Worm (Caenorhabditis elegans) whole organism, late embryonic: ENCODE measurements around the gene Y47D3A.31.

Experiments
- ceh-9 ChIP-seq: sonication (generic microtip); optimal IDR thresholded peaks from 2 replicates; lab custom pipeline; 2016; ENCODE audit warnings: mild to moderate bottlenecking, missing genetic modification characterization, inconsistent platforms, missing compliant biosample characterization
- fkh-10 ChIP-seq: fragments of 150-350 bp; optimal IDR thresholded peaks from 2 replicates; lab custom pipeline; 2014; ENCODE audit warnings: missing biosample characterization, missing genetic modification reagents, missing genetic modification characterization
- lin-11 ChIP-seq: fragments of 200-800 bp; sonication (Bioruptor generic); optimal IDR thresholded peaks from 2 replicates; lab custom pipeline; 2018; ENCODE audit warnings: mild to moderate bottlenecking, missing genetic modification characterization, missing compliant biosample characterization
- pax-1 ChIP-seq: fragments of 150-350 bp; optimal IDR thresholded peaks from 2 replicates; lab custom pipeline; 2014; ENCODE audit warnings: missing biosample characterization, missing genetic modification characterization
- pha-4 ChIP-seq: fragments of 150-350 bp; optimal IDR thresholded peaks from 2 replicates; lab custom pipeline; 2018; ENCODE audit warnings: missing biosample characterization, missing genetic modification reagents, missing genetic modification characterization
- pros-1 ChIP-seq: fragments of 150-350 bp; optimal IDR thresholded peaks from 2 replicates; lab custom pipeline; 2014; ENCODE audit warnings: missing biosample characterization, missing genetic modification reagents, missing genetic modification characterization
- unc-55 ChIP-seq: sonication (generic microtip); optimal IDR thresholded peaks from 2 replicates; lab custom pipeline; 2017; ENCODE audit warnings: missing biosample characterization, missing genetic modification reagents, missing genetic modification characterization
- ztf-16 ChIP-seq: sonication (generic microtip); optimal IDR thresholded peaks from 2 replicates; lab custom pipeline; 2017; ENCODE audit warnings: missing genetic modification characterization, missing compliant biosample characterization

DNA sequence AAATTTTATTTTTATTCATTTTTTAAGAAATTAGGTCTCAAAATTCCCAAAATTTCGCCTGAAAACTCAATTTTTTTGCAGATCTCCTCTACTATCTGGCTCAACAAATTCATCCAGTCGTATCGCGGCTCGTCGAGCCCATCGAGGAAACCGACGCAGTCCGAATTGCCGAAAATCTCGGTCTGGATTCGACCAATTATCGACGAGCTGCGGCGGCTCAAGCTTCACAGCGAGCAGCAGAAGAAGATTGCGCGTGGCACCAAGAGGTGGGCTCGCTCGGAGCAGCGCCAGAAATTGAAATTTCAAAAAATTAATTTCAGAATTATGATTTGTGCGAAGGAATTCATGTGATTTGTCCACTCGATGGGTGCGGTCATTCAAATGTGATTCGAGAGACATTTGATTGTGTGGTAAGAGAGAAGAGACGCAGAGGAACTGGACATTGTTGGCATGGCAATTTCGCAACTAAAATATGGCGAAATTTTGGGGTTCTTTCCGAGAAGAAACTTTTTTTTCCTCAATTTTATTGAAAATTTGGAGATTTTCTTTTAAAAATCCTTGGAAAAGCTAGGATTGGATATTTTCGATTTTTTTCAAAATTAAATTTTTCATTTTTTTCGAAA is 7.6 kb downstream of the Y47D3A.31 start:
- no peak for TF ChIP-seq ceh-9 (tag; lab: Kevin White, UChicago)
- no peak for TF ChIP-seq pha-4 (tag; lab: Kevin White, UChicago)
- TF ChIP-seq unc-55 (GFP tag; lab: Kevin White, UChicago) = no peak
- TF ChIP-seq pros-1 = no peak
- no peak for TF ChIP-seq lin-11
- TF ChIP-seq pax-1 = no peak
- TF ChIP-seq ztf-16 (tag; lab: Kevin White, UChicago) = no peak
- no peak for TF ChIP-seq fkh-10 (GFP tag; lab: Kevin White, UChicago)
